Fruit fly (Drosophila melanogaster): ENCODE data around the gene CG6813.
A peak's percentile ranks its signal among the peaks of the same experiment; 100 is the strongest.

Gene CG6813

dm6 chr3R:11649449-11649848, 23.0 kb upstream of the CG6813 start (continued):
- TF ChIP-seq mirr (GFP tag; optimal IDR thresholded peaks at IDR 0.05) = peak; percentile 98
- peak; percentile 88 for TF ChIP-seq CG12236 (GFP tag; optimal IDR thresholded peaks at IDR 0.05)
- TF ChIP-seq CG31365 (tag; optimal IDR thresholded peaks at IDR 0.05) = peak; percentile 84
- no peak for TF ChIP-seq lov (optimal IDR thresholded peaks at IDR 0.05)
- TF ChIP-seq lov (GFP tag; IDR thresholded peaks at IDR 0.05) = peak; percentile 92; the same call in 2 of the 3 replicates
- TF ChIP-seq sna (GFP tag; IDR thresholded peaks at IDR 0.05; ENCODE audit: partially characterized antibody) = no peak
- TF ChIP-seq CG30431 (GFP tag; optimal IDR thresholded peaks at IDR 0.05) = peak; percentile 86
- peak; percentile 80 for TF ChIP-seq E2f2 (GFP tag; IDR thresholded peaks at IDR 0.05)
- peak; percentile 98 for TF ChIP-seq CG11247 (GFP tag; IDR thresholded peaks at IDR 0.05)
- peak; percentile 96 for TF ChIP-seq CG13424 (tag; optimal IDR thresholded peaks at IDR 0.05)
- peak; percentile 93 for TF ChIP-seq scrt (GFP tag; optimal IDR thresholded peaks at IDR 0.05)
- peak; percentile 89 for TF ChIP-seq CG10462 (GFP tag; optimal IDR thresholded peaks at IDR 0.05)
- TF ChIP-seq CG13624 (GFP tag; optimal IDR thresholded peaks at IDR 0.05) = peak; percentile 98
- TF ChIP-seq pum (GFP tag; optimal IDR thresholded peaks at IDR 0.05) = peak; percentile 96
- peak; percentile 96 for TF ChIP-seq CG3281 (GFP tag; optimal IDR thresholded peaks at IDR 0.05)
- TF ChIP-seq CG18262 (tag; optimal IDR thresholded peaks at IDR 0.05) = peak; percentile 84
- no peak for TF ChIP-seq HLH4C (GFP tag; IDR thresholded peaks at IDR 0.05; ENCODE audit: partially characterized antibody)
- no peak for TF ChIP-seq hb (GFP tag; IDR thresholded peaks at IDR 0.05; ENCODE audit: partially characterized antibody)
- peak; percentile 94 for TF ChIP-seq CG17361 (GFP tag; IDR thresholded peaks at IDR 0.05)
- peak; percentile 96 for TF ChIP-seq Hmr (GFP tag; optimal IDR thresholded peaks at IDR 0.05)
- peak; percentile 34 for TF ChIP-seq CG17186 (GFP tag; optimal IDR thresholded peaks at IDR 0.05)
- no peak for TF ChIP-seq CG1832 (GFP tag; optimal IDR thresholded peaks at IDR 0.05)
- TF ChIP-seq unpg (GFP tag; optimal IDR thresholded peaks at IDR 0.05) = peak; percentile 96
- peak; percentile 88 for TF ChIP-seq sens-2 (GFP tag; IDR thresholded peaks at IDR 0.05)
- peak; percentile 69 for TF ChIP-seq Jarid2 (GFP tag; optimal IDR thresholded peaks at IDR 0.05)
- peak; percentile 98 for TF ChIP-seq bab2 (GFP tag; optimal IDR thresholded peaks at IDR 0.05)
- peak; percentile 59; the same call in 1 of the 2 replicates for TF ChIP-seq CG4360 (GFP tag; IDR thresholded peaks at IDR 0.05)
- TF ChIP-seq NFAT (GFP tag; IDR thresholded peaks at IDR 0.05) = peak; percentile 99
- TF ChIP-seq CG18476 (GFP tag; optimal IDR thresholded peaks at IDR 0.05) = peak; percentile 91
- peak; percentile 95 for TF ChIP-seq CG2889 (GFP tag; IDR thresholded peaks at IDR 0.05)
- TF ChIP-seq CG31388 (GFP tag; optimal IDR thresholded peaks at IDR 0.05) = peak; percentile 94
- TF ChIP-seq Gug (GFP tag; IDR thresholded peaks at IDR 0.05) = peak; percentile 98
- TF ChIP-seq dan (GFP tag; IDR thresholded peaks at IDR 0.05) = peak; percentile 68
- TF ChIP-seq CG4730 (GFP tag; IDR thresholded peaks at IDR 0.05) = peak; percentile 95
- TF ChIP-seq h (optimal IDR thresholded peaks at IDR 0.05) = no peak
- peak; percentile 98 for TF ChIP-seq CG9817 (tag; optimal IDR thresholded peaks at IDR 0.05)
- TF ChIP-seq shn (GFP tag; optimal IDR thresholded peaks at IDR 0.05) = peak; percentile 92
- TF ChIP-seq twi (tag; optimal IDR thresholded peaks at IDR 0.05) = peak; percentile 82
- TF ChIP-seq ken (GFP tag; IDR thresholded peaks at IDR 0.05) = peak; percentile 96
- TF ChIP-seq Nf-YB (GFP tag; optimal IDR thresholded peaks at IDR 0.05) = peak; percentile 71
- TF ChIP-seq CG11456 (GFP tag; IDR thresholded peaks at IDR 0.05) = peak; percentile 98
- TF ChIP-seq NfI (GFP tag; optimal IDR thresholded peaks at IDR 0.05) = peak; percentile 98
- peak; percentile 66; the same call in 1 of the 2 replicates for TF ChIP-seq Adf1 (GFP tag; IDR thresholded peaks at IDR 0.05)
- peak; percentile 96 for TF ChIP-seq caup (GFP tag; optimal IDR thresholded peaks at IDR 0.05; ENCODE audit: severe bottlenecking)
- TF ChIP-seq repo (GFP tag; optimal IDR thresholded peaks at IDR 0.05) = peak; percentile 96
- peak; percentile 99 for TF ChIP-seq Rfx (GFP tag; IDR thresholded peaks at IDR 0.05)
- TF ChIP-seq Dfd (GFP tag; optimal IDR thresholded peaks at IDR 0.05) = no peak
- TF ChIP-seq CG7963 (GFP tag; IDR thresholded peaks at IDR 0.05; ENCODE audit: partially characterized antibody) = no peak
- TF ChIP-seq NK7.1 (GFP tag; optimal IDR thresholded peaks at IDR 0.05) = peak; percentile 93
- TF ChIP-seq Doc3 (GFP tag; IDR thresholded peaks at IDR 0.05; ENCODE audit: partially characterized antibody) = no peak
- peak; percentile 96 for TF ChIP-seq CG6175 (GFP tag; IDR thresholded peaks at IDR 0.05)

Data from whole organism, embryonic.